Fruit fly (Drosophila melanogaster): Measurements from ENCODE around the gene Pbp45.

- no peak for TF ChIP-seq psq (optimal IDR thresholded peaks at IDR 0.05)
- no peak for TF ChIP-seq insv (optimal IDR thresholded peaks at IDR 0.05)
- TF ChIP-seq Sin3A (optimal IDR thresholded peaks at IDR 0.05): no peak
- TF ChIP-seq h (optimal IDR thresholded peaks at IDR 0.05): no peak
Measured at dm6 chr3R:15788221-15788620, 51.1 kb downstream of the Pbp45 start, which contains the start of gene Uros2.
